Fruit fly (Drosophila melanogaster): ENCODE data around the gene Hsc70-3.

The Hsc70-3 gene

DNA sequence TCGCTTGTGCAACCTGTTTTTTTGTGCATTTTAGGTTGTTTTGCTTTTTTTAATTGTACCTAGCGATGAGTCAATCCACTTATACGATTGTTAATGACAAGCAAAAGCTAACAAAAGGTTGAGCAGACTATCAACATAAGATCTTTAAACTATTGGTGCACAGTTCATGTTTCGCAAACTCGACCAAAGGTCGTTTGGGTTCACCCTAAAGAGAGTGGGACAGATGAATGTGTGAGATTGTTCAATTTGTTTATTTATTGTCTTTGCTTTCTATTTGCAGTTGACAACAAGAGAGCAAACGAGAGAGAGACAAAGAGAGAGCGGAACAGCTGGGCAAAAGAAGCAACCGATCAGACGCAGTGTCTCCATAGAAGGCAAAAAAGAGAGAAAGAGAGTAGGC lies 16.1 kb upstream of the Hsc70-3 start (continued):
- no peak for TF ChIP-seq Dfd (GFP tag; optimal IDR thresholded peaks at IDR 0.05)
- no peak for TF ChIP-seq CG9797 (GFP tag; optimal IDR thresholded peaks at IDR 0.05)
- no peak for TF ChIP-seq CG17829 (tag; optimal IDR thresholded peaks at IDR 0.05)
- no peak for TF ChIP-seq seq (GFP tag; IDR thresholded peaks at IDR 0.05)
- no peak for TF ChIP-seq HLH54F (GFP tag; optimal IDR thresholded peaks at IDR 0.05)
- peak; percentile 4 for TF ChIP-seq CG34376 (GFP tag; optimal IDR thresholded peaks at IDR 0.05)
- no peak for TF ChIP-seq Neu2 (GFP tag; optimal IDR thresholded peaks at IDR 0.05; ENCODE audit: borderline replicate concordance)
- no peak for TF ChIP-seq lab (GFP tag; optimal IDR thresholded peaks at IDR 0.05)
- no peak for TF ChIP-seq run (tag; optimal IDR thresholded peaks at IDR 0.05)
- TF ChIP-seq CG10366 (GFP tag; IDR thresholded peaks at IDR 0.05), result no peak
- no peak for TF ChIP-seq CG18764 (GFP tag; optimal IDR thresholded peaks at IDR 0.05)
- TF ChIP-seq Hey (tag; optimal IDR thresholded peaks at IDR 0.05), result no peak
- 0 out of 3 replicates have a peak, but pooled peaks have one; percentile 14 for TF ChIP-seq ase (GFP tag; IDR thresholded peaks at IDR 0.05)
- TF ChIP-seq slou (GFP tag; optimal IDR thresholded peaks at IDR 0.05), result no peak
- TF ChIP-seq sd (tag; optimal IDR thresholded peaks at IDR 0.05), result no peak
- TF ChIP-seq CG32772 (GFP tag; IDR thresholded peaks at IDR 0.05), result no peak
- no peak for TF ChIP-seq chn (GFP tag; optimal IDR thresholded peaks at IDR 0.05)
- no peak for TF ChIP-seq CG6791 (GFP tag; IDR thresholded peaks at IDR 0.05; ENCODE audit: partially characterized antibody)
- TF ChIP-seq zen (tag; optimal IDR thresholded peaks at IDR 0.05), result no peak
- TF ChIP-seq ATbp (GFP tag; optimal IDR thresholded peaks at IDR 0.05), result peak; percentile 77
- no peak for TF ChIP-seq Doc3 (GFP tag; IDR thresholded peaks at IDR 0.05; ENCODE audit: partially characterized antibody)
- TF ChIP-seq chinmo (GFP tag; IDR thresholded peaks at IDR 0.05; ENCODE audit: partially characterized antibody), result 0 out of 4 replicates have a peak, but pooled peaks have one; percentile 59
- no peak for TF ChIP-seq sim (GFP tag; IDR thresholded peaks at IDR 0.05)
- no peak for TF ChIP-seq fd102C (GFP tag; optimal IDR thresholded peaks at IDR 0.05)
- peak; percentile 22 for TF ChIP-seq Fer1 (GFP tag; optimal IDR thresholded peaks at IDR 0.05)
- no peak for TF ChIP-seq dati (GFP tag; IDR thresholded peaks at IDR 0.05)
- no peak for TF ChIP-seq Mes4 (GFP tag; optimal IDR thresholded peaks at IDR 0.05)
- TF ChIP-seq PHDP (tag; optimal IDR thresholded peaks at IDR 0.05), result no peak
- TF ChIP-seq MESR4 (GFP tag; optimal IDR thresholded peaks at IDR 0.05), result no peak
- TF ChIP-seq ro (GFP tag; IDR thresholded peaks at IDR 0.05), result no peak
- 0 out of 3 replicates have a peak, but pooled peaks have one; percentile 22 for TF ChIP-seq CG11695 (GFP tag; IDR thresholded peaks at IDR 0.05)
- no peak for TF ChIP-seq Side (GFP tag; optimal IDR thresholded peaks at IDR 0.05)
- peak; percentile 1 for TF ChIP-seq dmrt11E (tag; optimal IDR thresholded peaks at IDR 0.05)
- TF ChIP-seq CG11398 (GFP tag; optimal IDR thresholded peaks at IDR 0.05), result no peak
- TF ChIP-seq Mrtf (GFP tag; IDR thresholded peaks at IDR 0.05), result no peak
- TF ChIP-seq HLHmδ (GFP tag; optimal IDR thresholded peaks at IDR 0.05), result peak; percentile 68
- TF ChIP-seq HmgD (GFP tag; optimal IDR thresholded peaks at IDR 0.05), result no peak
- TF ChIP-seq sima (GFP tag; optimal IDR thresholded peaks at IDR 0.05), result no peak
- peak; percentile 36 for TF ChIP-seq CG14710 (tag; optimal IDR thresholded peaks at IDR 0.05)
- TF ChIP-seq jumu (GFP tag; optimal IDR thresholded peaks at IDR 0.05), result no peak
- no peak for TF ChIP-seq esg (GFP tag; conservative IDR thresholded peaks at IDR 0.05)
- TF ChIP-seq Hr78 (GFP tag; optimal IDR thresholded peaks at IDR 0.05), result peak in 1 of 2 experiments; percentile 69
- no peak for TF ChIP-seq CG16863 (GFP tag; optimal IDR thresholded peaks at IDR 0.05)
- peak; percentile 70 for TF ChIP-seq Asciz (GFP tag; optimal IDR thresholded peaks at IDR 0.05)
- no peak for TF ChIP-seq luna (GFP tag; optimal IDR thresholded peaks at IDR 0.05)
- TF ChIP-seq tin (GFP tag; optimal IDR thresholded peaks at IDR 0.05), result no peak
- TF ChIP-seq Bteb2 (GFP tag; optimal IDR thresholded peaks at IDR 0.05), result no peak
- TF ChIP-seq CG17359 (tag; optimal IDR thresholded peaks at IDR 0.05), result peak; percentile 52
- TF ChIP-seq Meics (GFP tag; optimal IDR thresholded peaks at IDR 0.05), result no peak
- TF ChIP-seq Ets65A (GFP tag), result no peak
- peak; percentile 32 for TF ChIP-seq CG18262 (tag; optimal IDR thresholded peaks at IDR 0.05)
